Fruit fly (Drosophila melanogaster) whole organism, embryonic: ENCODE data around the gene ND-B16.6.

ENCODE experiments used
- Aef1 ChIP-seq: fragments of 200-800 bp; sonication (Bioruptor generic); IDR thresholded peaks from 3 replicates; pipeline ENCODE4 v1.3.6; 2022; ENCODE audit warnings: missing biosample characterization, missing genetic modification characterization
- CG11247 ChIP-seq: fragments of 200-800 bp; sonication (Bioruptor generic); IDR thresholded peaks from 2 replicates; pipeline ENCODE4 v1.3.6; 2022; ENCODE audit warnings: missing biosample characterization, missing genetic modification characterization
- CG11504 ChIP-seq: fragments of 200-800 bp; sonication (Bioruptor generic); optimal IDR thresholded peaks from 3 replicates; lab custom pipeline; 2019; ENCODE audit warnings: missing biosample characterization, mild to moderate bottlenecking, missing genetic modification characterization, moderate library complexity
- CG13287 ChIP-seq: fragments of 200-800 bp; sonication (Bioruptor generic); IDR thresholded peaks from 2 replicates; pipeline ENCODE4 v1.3.6; 2022; ENCODE audit warnings: missing biosample characterization, missing genetic modification characterization; ENCODE audit not compliant: partially characterized antibody
- CG15479 ChIP-seq: fragments of 200-800 bp; sonication (Bioruptor generic); optimal IDR thresholded peaks from 3 replicates; lab custom pipeline; 2019; ENCODE audit warnings: missing biosample characterization, mild to moderate bottlenecking, missing genetic modification characterization, moderate library complexity
- CG17568 ChIP-seq: fragments of 200-800 bp; sonication (Bioruptor generic); optimal IDR thresholded peaks from 2 replicates; lab custom pipeline; 2018; ENCODE audit warnings: missing biosample characterization, mild to moderate bottlenecking, missing genetic modification characterization, moderate library complexity
- CG17829 ChIP-seq: fragments of 200-800 bp; optimal IDR thresholded peaks from 2 replicates; lab custom pipeline; 2019; ENCODE audit warnings: missing biosample characterization, mild to moderate bottlenecking, missing genetic modification characterization, moderate library complexity
- CG2678 ChIP-seq: fragments of 200-800 bp; sonication (Bioruptor generic); optimal IDR thresholded peaks from 3 replicates; lab custom pipeline; 2019; ENCODE audit warnings: missing biosample characterization, mild to moderate bottlenecking, missing genetic modification characterization, moderate library complexity
- CG2875 ChIP-seq: fragments of 200-800 bp; sonication (Bioruptor generic); optimal IDR thresholded peaks from 2 replicates; lab custom pipeline; 2017; ENCODE audit warnings: missing biosample characterization, mild to moderate bottlenecking, missing genetic modification characterization, missing genetic modification reagents
- CG7271 ChIP-seq: fragments of 200-800 bp; sonication (Bioruptor generic); optimal IDR thresholded peaks from 2 replicates; lab custom pipeline; 2018; ENCODE audit warnings: missing biosample characterization, mild to moderate bottlenecking, missing genetic modification characterization, moderate library complexity
- CG9609 ChIP-seq: fragments of 200-800 bp; sonication (Bioruptor generic); optimal IDR thresholded peaks from 3 replicates; lab custom pipeline; 2016; ENCODE audit warnings: missing biosample characterization, missing genetic modification characterization
- CG9797 ChIP-seq: fragments of 200-800 bp; sonication (Bioruptor generic); optimal IDR thresholded peaks from 3 replicates; lab custom pipeline; 2018; ENCODE audit warnings: missing biosample characterization, mild to moderate bottlenecking, missing genetic modification characterization
- CHES-1-like ChIP-seq: fragments of 200-800 bp; sonication (Bioruptor generic); optimal IDR thresholded peaks from 2 replicates; lab custom pipeline; 2016; ENCODE audit warnings: missing biosample characterization, missing genetic modification characterization
- Chrac-16 ChIP-seq: fragments of 200-800 bp; sonication (Bioruptor generic); optimal IDR thresholded peaks from 3 replicates; lab custom pipeline; 2016; ENCODE audit warnings: missing biosample characterization, missing genetic modification characterization
- CkIIα-i1 ChIP-seq: fragments of 200-800 bp; sonication (Bioruptor generic); IDR thresholded peaks from 2 replicates; pipeline ENCODE4 v1.3.6; 2022; ENCODE audit warnings: missing biosample characterization, missing genetic modification characterization
- CrebB ChIP-seq: fragments of 200-800 bp; sonication (Bioruptor generic); optimal IDR thresholded peaks from 3 replicates; lab custom pipeline; 2018; ENCODE audit warnings: missing biosample characterization, mild to moderate bottlenecking, missing genetic modification characterization
- Dbx ChIP-seq: fragments of 200-800 bp; sonication (Bioruptor generic); IDR thresholded peaks from 3 replicates; pipeline ENCODE4 v1.3.6; 2022; ENCODE audit warnings: missing biosample characterization, missing genetic modification characterization
- Drgx ChIP-seq: fragments of 200-800 bp; sonication (Bioruptor generic); IDR thresholded peaks from 2 replicates; pipeline ENCODE4 v1.3.6; 2022; ENCODE audit warnings: missing biosample characterization, missing genetic modification characterization
- Fer3 ChIP-seq: fragments of 200-800 bp; sonication (Bioruptor generic); optimal IDR thresholded peaks from 2 replicates; lab custom pipeline; 2018; ENCODE audit warnings: missing biosample characterization, mild to moderate bottlenecking, missing genetic modification characterization, moderate library complexity
- H15 ChIP-seq: fragments of 200-800 bp; sonication (Bioruptor generic); IDR thresholded peaks from 3 replicates; pipeline ENCODE4 v1.3.6; 2022; ENCODE audit warnings: missing biosample characterization, missing genetic modification characterization
- Nf-YB ChIP-seq: fragments of 200-800 bp; sonication (Bioruptor generic); optimal IDR thresholded peaks from 3 replicates; lab custom pipeline; 2019; ENCODE audit warnings: missing biosample characterization, mild to moderate bottlenecking, missing genetic modification characterization, moderate library complexity
- Oaz ChIP-seq: fragments of 200-800 bp; sonication (Bioruptor generic); IDR thresholded peaks from 2 replicates; pipeline ENCODE4 v1.3.6; 2022; ENCODE audit warnings: missing biosample characterization, missing genetic modification characterization
- Pdp1 ChIP-seq, 2 experiments: fragments of 200-800 bp; sonication (Bioruptor generic); optimal IDR thresholded peaks; 3 replicates each; lab custom pipeline; 2016; ENCODE audit warnings: missing biosample characterization in 2 of 2, missing genetic modification characterization in 2 of 2, mild to moderate bottlenecking in 1 of 2, moderate library complexity in 1 of 2
- Side ChIP-seq: fragments of 200-800 bp; sonication (Bioruptor generic); optimal IDR thresholded peaks from 2 replicates; lab custom pipeline; 2016; ENCODE audit warnings: missing biosample characterization, missing genetic modification characterization
- ac ChIP-seq: fragments of 200-800 bp; sonication (Bioruptor generic); optimal IDR thresholded peaks from 3 replicates; lab custom pipeline; 2017; ENCODE audit warnings: missing biosample characterization, mild to moderate bottlenecking, missing genetic modification characterization
- ase ChIP-seq: fragments of 200-800 bp; sonication (Bioruptor generic); IDR thresholded peaks from 3 replicates; pipeline ENCODE4 v1.3.6; 2022; ENCODE audit warnings: missing biosample characterization, missing genetic modification characterization
- bab2 ChIP-seq: fragments of 200-800 bp; sonication (Bioruptor generic); optimal IDR thresholded peaks from 2 replicates; lab custom pipeline; 2016; ENCODE audit warnings: missing biosample characterization, missing genetic modification characterization
- bbx ChIP-seq: fragments of 200-800 bp; sonication (Bioruptor generic); IDR thresholded peaks from 2 replicates; pipeline ENCODE4 v1.3.6; 2022; ENCODE audit warnings: missing biosample characterization, missing genetic modification characterization; ENCODE audit not compliant: partially characterized antibody
- bigmax ChIP-seq: fragments of 200-800 bp; sonication (Bioruptor generic); optimal IDR thresholded peaks from 2 replicates; lab custom pipeline; 2018; ENCODE audit warnings: missing biosample characterization, mild to moderate bottlenecking, missing genetic modification characterization
- chinmo ChIP-seq: fragments of 200-800 bp; sonication (Bioruptor generic); IDR thresholded peaks from 4 replicates; pipeline ENCODE4 v1.3.6; 2022; ENCODE audit warnings: missing biosample characterization, missing genetic modification characterization; ENCODE audit not compliant: partially characterized antibody
- da ChIP-seq: fragments of 200-800 bp; sonication (Bioruptor generic); optimal IDR thresholded peaks from 2 replicates; lab custom pipeline; 2016; ENCODE audit warnings: missing biosample characterization, missing genetic modification characterization
- danr ChIP-seq: fragments of 200-800 bp; sonication (Bioruptor generic); IDR thresholded peaks from 2 replicates; pipeline ENCODE4 v1.3.6; 2022; ENCODE audit warnings: missing biosample characterization, missing genetic modification characterization
- eve ChIP-seq, 2 experiments: fragments of >200 bp; optimal IDR thresholded peaks; 2 replicates each; lab custom pipeline; 2017; ENCODE audit warnings: missing biosample characterization in 2 of 2, missing genetic modification characterization in 2 of 2
- fd102C ChIP-seq: fragments of 200-800 bp; sonication (Bioruptor generic); optimal IDR thresholded peaks from 2 replicates; lab custom pipeline; 2018; ENCODE audit warnings: missing biosample characterization, mild to moderate bottlenecking, missing genetic modification characterization, moderate library complexity
- fru ChIP-seq: fragments of >200 bp; optimal IDR thresholded peaks from 2 replicates; lab custom pipeline; 2017
- inv ChIP-seq: fragments of 200-800 bp; sonication (Bioruptor generic); IDR thresholded peaks from 2 replicates; pipeline ENCODE4 v1.3.6; 2022; ENCODE audit warnings: missing biosample characterization, missing genetic modification characterization; ENCODE audit not compliant: partially characterized antibody
- mam ChIP-seq: fragments of 200-800 bp; sonication (Bioruptor generic); optimal IDR thresholded peaks from 3 replicates; lab custom pipeline; 2016; ENCODE audit warnings: missing biosample characterization, missing genetic modification characterization
- nerfin-2 ChIP-seq: fragments of 200-800 bp; sonication (Bioruptor generic); IDR thresholded peaks from 2 replicates; pipeline ENCODE4 v1.3.6; 2022; ENCODE audit warnings: missing biosample characterization, missing genetic modification characterization; ENCODE audit not compliant: partially characterized antibody
- nmo ChIP-seq: fragments of 200-800 bp; sonication (Bioruptor generic); optimal IDR thresholded peaks from 2 replicates; lab custom pipeline; 2018; ENCODE audit warnings: missing biosample characterization, mild to moderate bottlenecking, missing genetic modification characterization, moderate library complexity
- odd ChIP-seq: fragments of 200-800 bp; sonication (Bioruptor generic); optimal IDR thresholded peaks from 2 replicates; lab custom pipeline; 2017; ENCODE audit warnings: missing biosample characterization, mild to moderate bottlenecking, missing genetic modification characterization
- p53 ChIP-seq: fragments of 200-800 bp; sonication (Bioruptor generic); optimal IDR thresholded peaks from 2 replicates; lab custom pipeline; 2016; ENCODE audit warnings: missing biosample characterization, missing genetic modification characterization
- pan ChIP-seq, 4 experiments: fragments of >200 bp in 3 of 4; fragments of 200-800 bp in 1 of 4; sonication (Bioruptor generic) in 1 of 4; optimal IDR thresholded peaks in 3 of 4; IDR thresholded peaks in 1 of 4; 2 replicates each; pipeline versions ENCODE4 v1.3.6 to Lab custom; 2017 to 2022; ENCODE audit warnings: missing biosample characterization in 2 of 4, missing genetic modification characterization in 2 of 4, mixed read lengths in 1 of 4
- pum ChIP-seq: fragments of 200-800 bp; sonication (Bioruptor generic); optimal IDR thresholded peaks from 2 replicates; lab custom pipeline; 2016; ENCODE audit warnings: missing biosample characterization, missing genetic modification characterization
- pzg ChIP-seq: fragments of 200-800 bp; sonication (Bioruptor generic); optimal IDR thresholded peaks from 3 replicates; lab custom pipeline; 2018; ENCODE audit warnings: missing biosample characterization, mild to moderate bottlenecking, missing genetic modification characterization, moderate library complexity
- sens ChIP-seq: fragments of 200-800 bp; sonication (Bioruptor generic); peaks from one replicate; lab custom pipeline; 2016; ENCODE audit warnings: missing biosample characterization, missing genetic modification characterization
- sim ChIP-seq: fragments of 200-800 bp; sonication (Bioruptor generic); IDR thresholded peaks from 2 replicates; pipeline ENCODE4 v1.3.6; 2022; ENCODE audit warnings: missing biosample characterization, missing genetic modification characterization
- sna ChIP-seq: fragments of 200-800 bp; sonication (Bioruptor generic); IDR thresholded peaks from 2 replicates; pipeline ENCODE4 v1.3.6; 2022; ENCODE audit warnings: missing biosample characterization, missing genetic modification characterization; ENCODE audit not compliant: partially characterized antibody
- ssp ChIP-seq: fragments of 200-800 bp; sonication (Bioruptor generic); IDR thresholded peaks from 2 replicates; pipeline ENCODE4 v1.3.6; 2022; ENCODE audit warnings: missing biosample characterization, missing genetic modification characterization
- toy ChIP-seq: fragments of 200-800 bp; sonication (Bioruptor generic); IDR thresholded peaks from 2 replicates; pipeline ENCODE4 v1.3.6; 2022; ENCODE audit warnings: missing biosample characterization, missing genetic modification characterization
- twi ChIP-seq: fragments of 200-800 bp; optimal IDR thresholded peaks from 2 replicates; lab custom pipeline; 2019; ENCODE audit warnings: missing biosample characterization, mild to moderate bottlenecking, missing genetic modification characterization, moderate library complexity
- zfh2 ChIP-seq: fragments of 200-800 bp; sonication (Bioruptor generic); optimal IDR thresholded peaks from 2 replicates; lab custom pipeline; 2016; ENCODE audit warnings: missing biosample characterization, missing genetic modification characterization

Gene ND-B16.6

dm6 chrX:6372769-6373197 lies 22.6 kb upstream of the ND-B16.6 start, which contains the start of gene PpV (continued):
- TF ChIP-seq bbx (peak; percentile 7; the same call in 1 of the 2 replicates), CG2875 (GFP tag; lab: Kevin White, UChicago) (no peak), pan (optimal IDR thresholded peaks at IDR 0.05; lab: Kevin White, UChicago) (no peak), pan (GFP tag; optimal IDR thresholded peaks at IDR 0.05 in 1 of 2, IDR thresholded peaks at IDR 0.05 in 1 of 2) (no peak), ssp (no peak), Fer3 (tag; lab: Kevin White, UChicago) (no peak), Aef1 (GFP tag; lab: Robert Waterston, UW) (no peak), ase (GFP tag; lab: Robert Waterston, UW) (no peak), nerfin-2 (GFP tag; lab: Robert Waterston, UW) (no peak), mam (no peak), Side (GFP tag; lab: Kevin White, UChicago) (no peak), Drgx (GFP tag; lab: Robert Waterston, UW) (no peak), pzg (GFP tag; lab: Kevin White, UChicago) (peak; percentile 93), zfh2 (no peak), danr (GFP tag; lab: Robert Waterston, UW) (no peak), CG2678 (tag; lab: Kevin White, UChicago) (no peak), CG15479 (GFP tag; lab: Kevin White, UChicago) (no peak), nmo (GFP tag; lab: Kevin White, UChicago) (peak; percentile 47), sens (peak; percentile 37), bigmax (GFP tag; lab: Kevin White, UChicago) (no peak), da (GFP tag; lab: Kevin White, UChicago) (no peak), CkIIα-i1 (GFP tag; lab: Robert Waterston, UW) (no peak), sim (GFP tag; lab: Robert Waterston, UW) (no peak), CG11247 (GFP tag; lab: Robert Waterston, UW) (no peak), CG9609 (GFP tag; lab: Kevin White, UChicago) (no peak), Dbx (GFP tag; lab: Robert Waterston, UW) (no peak), CrebB (tag; lab: Kevin White, UChicago) (no peak), CG7271 (tag; lab: Kevin White, UChicago) (no peak), Oaz (GFP tag; lab: Robert Waterston, UW) (no peak), eve (GFP tag; optimal IDR thresholded peaks at IDR 0.05; lab: Kevin White, UChicago) (no peak), CHES-1-like (GFP tag; lab: Kevin White, UChicago) (no peak), CG17568 (GFP tag; lab: Kevin White, UChicago) (no peak), CG11504 (tag; lab: Kevin White, UChicago) (peak; percentile 32), pum (GFP tag; lab: Kevin White, UChicago) (no peak), fru (lab: Kevin White, UChicago) (no peak), inv (GFP tag; lab: Robert Waterston, UW) (0 out of 2 replicates have a peak, but pooled peaks have one; percentile 29), Nf-YB (GFP tag; lab: Kevin White, UChicago) (no peak), p53 (GFP tag; lab: Kevin White, UChicago) (no peak), bab2 (GFP tag; lab: Kevin White, UChicago) (no peak), ac (GFP tag; lab: Kevin White, UChicago) (no peak), odd (GFP tag; lab: Kevin White, UChicago) (no peak), fd102C (GFP tag; lab: Kevin White, UChicago) (no peak), twi (no peak), Pdp1 (GFP tag; optimal IDR thresholded peaks at IDR 0.05; lab: Kevin White, UChicago) (peak in 1 of 2 experiments; percentile 22), Chrac-16 (GFP tag; lab: Kevin White, UChicago) (no peak), H15 (GFP tag; lab: Robert Waterston, UW) (no peak), CG9797 (GFP tag; lab: Kevin White, UChicago) (peak; percentile 89), chinmo (GFP tag; lab: Robert Waterston, UW) (no peak), CG13287 (GFP tag; lab: Robert Waterston, UW) (peak; percentile 58), sna (GFP tag; lab: Robert Waterston, UW) (no peak), toy (GFP tag; lab: Robert Waterston, UW) (no peak), CG17829 (tag; lab: Kevin White, UChicago) (peak; percentile 30)
